Fruit fly (Drosophila melanogaster) Kc167 (cell line): ENCODE data around the gene PGRP-SA.

Experiments
- Myc ChIP-seq: fragments of >200 bp; optimal IDR thresholded peaks from 2 replicates; lab custom pipeline; 2017; ENCODE audit warnings: missing external identifiers
- h ChIP-seq: fragments of >200 bp; optimal IDR thresholded peaks from 3 replicates; lab custom pipeline; 2018; ENCODE audit warnings: missing external identifiers
- insv ChIP-seq: fragments of >200 bp; optimal IDR thresholded peaks from 3 replicates; lab custom pipeline; 2018; ENCODE audit warnings: missing external identifiers
- psq ChIP-seq: fragments of >200 bp; optimal IDR thresholded peaks from 2 replicates; lab custom pipeline; 2017; ENCODE audit warnings: missing external identifiers
- ttk ChIP-seq: sonication (Bioruptor generic); optimal IDR thresholded peaks from 2 replicates; lab custom pipeline; 2017; ENCODE audit warnings: missing external identifiers

DNA sequence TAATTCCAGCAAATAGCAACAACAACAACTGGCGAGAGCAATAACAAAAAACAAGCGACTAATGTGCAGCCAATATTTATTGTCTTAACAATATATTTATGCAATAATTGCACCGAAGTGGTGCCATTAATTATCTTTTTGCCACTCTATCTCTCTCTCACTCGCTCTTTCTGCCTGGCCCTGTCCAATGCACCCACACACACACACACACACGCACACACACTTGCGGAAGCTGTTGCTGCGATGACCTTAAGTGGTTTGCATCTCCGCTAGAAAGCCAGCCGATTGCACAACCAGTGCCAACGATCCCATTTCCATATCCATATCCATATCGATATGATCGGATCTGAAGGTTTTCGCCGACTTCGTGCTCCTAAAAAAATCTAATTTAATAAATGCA lies 41.2 kb upstream of the PGRP-SA start:
- TF ChIP-seq Myc (lab: Kevin White, UChicago) (no peak), insv (lab: Kevin White, UChicago) (no peak), h (lab: Kevin White, UChicago) (no peak), psq (no peak), ttk (no peak)
